Fruit fly (Drosophila melanogaster) whole organism, embryonic: Measurements from ENCODE around the gene CG43137.
A peak's percentile ranks its signal among the peaks of the same experiment; 100 is the strongest.

Experiments used
- ATbp ChIP-seq: fragments of 200-800 bp; sonication (Bioruptor generic); optimal IDR thresholded peaks from 2 replicates; lab custom pipeline; 2017; ENCODE audit warnings: missing biosample characterization, mild to moderate bottlenecking, missing genetic modification characterization, missing genetic modification reagents
- CG10462 ChIP-seq: fragments of 200-800 bp; sonication (Bioruptor generic); optimal IDR thresholded peaks from 2 replicates; lab custom pipeline; 2016; ENCODE audit warnings: missing biosample characterization, missing genetic modification characterization
- CG11456 ChIP-seq: fragments of 200-800 bp; sonication (Bioruptor generic); IDR thresholded peaks from 3 replicates; pipeline ENCODE4 v1.3.6; 2022; ENCODE audit warnings: missing biosample characterization, missing genetic modification characterization
- CG11504 ChIP-seq: fragments of 200-800 bp; sonication (Bioruptor generic); optimal IDR thresholded peaks from 3 replicates; lab custom pipeline; 2019; ENCODE audit warnings: missing biosample characterization, mild to moderate bottlenecking, missing genetic modification characterization, moderate library complexity
- CG15601 ChIP-seq: fragments of 200-800 bp; sonication (Bioruptor generic); optimal IDR thresholded peaks from 3 replicates; lab custom pipeline; 2019; ENCODE audit warnings: missing biosample characterization, mild to moderate bottlenecking, missing genetic modification characterization, moderate library complexity
- CG17385 ChIP-seq: fragments of 200-800 bp; sonication (Bioruptor generic); optimal IDR thresholded peaks from 3 replicates; lab custom pipeline; 2018; ENCODE audit warnings: missing biosample characterization, mild to moderate bottlenecking, missing genetic modification characterization
- CG18011 ChIP-seq: fragments of 200-800 bp; sonication (Bioruptor generic); optimal IDR thresholded peaks from 2 replicates; lab custom pipeline; 2017; ENCODE audit warnings: missing biosample characterization, missing genetic modification characterization, mild to moderate bottlenecking, moderate library complexity, missing genotype
- CG31388 ChIP-seq: fragments of 200-800 bp; sonication (Bioruptor generic); optimal IDR thresholded peaks from 2 replicates; lab custom pipeline; 2016; ENCODE audit warnings: missing biosample characterization, missing genetic modification characterization
- CG32772 ChIP-seq: fragments of 200-800 bp; sonication (Bioruptor generic); IDR thresholded peaks from 2 replicates; pipeline ENCODE4 v1.3.6; 2022; ENCODE audit warnings: missing biosample characterization, missing genetic modification characterization
- CG33557 ChIP-seq: fragments of 200-800 bp; sonication (Bioruptor generic); optimal IDR thresholded peaks from 2 replicates; lab custom pipeline; 2019; ENCODE audit warnings: missing biosample characterization, mild to moderate bottlenecking, missing genetic modification characterization, moderate library complexity
- CG34376 ChIP-seq: fragments of 200-800 bp; sonication (Bioruptor generic); optimal IDR thresholded peaks from 2 replicates; lab custom pipeline; 2018; ENCODE audit warnings: missing biosample characterization, mild to moderate bottlenecking, missing genetic modification characterization
- CG42726 ChIP-seq: fragments of 200-800 bp; sonication (Bioruptor generic); IDR thresholded peaks from 2 replicates; pipeline ENCODE4 v1.3.6; 2022; ENCODE audit warnings: missing biosample characterization, missing genetic modification characterization; ENCODE audit not compliant: partially characterized antibody
- CG5953 ChIP-seq: fragments of 200-800 bp; sonication (Bioruptor generic); IDR thresholded peaks from 2 replicates; pipeline ENCODE4 v1.3.6; 2022; ENCODE audit warnings: missing biosample characterization, missing genetic modification characterization
- CG7372 ChIP-seq: fragments of 200-800 bp; sonication (Bioruptor generic); IDR thresholded peaks from 2 replicates; pipeline ENCODE4 v1.3.6; 2022; ENCODE audit warnings: missing biosample characterization, missing genetic modification characterization
- CG9817 ChIP-seq: fragments of 200-800 bp; sonication (Bioruptor generic); optimal IDR thresholded peaks from 2 replicates; lab custom pipeline; 2018; ENCODE audit warnings: missing biosample characterization, mild to moderate bottlenecking, missing genetic modification characterization, moderate library complexity
- Dbx ChIP-seq: fragments of 200-800 bp; sonication (Bioruptor generic); IDR thresholded peaks from 3 replicates; pipeline ENCODE4 v1.3.6; 2022; ENCODE audit warnings: missing biosample characterization, missing genetic modification characterization
- Deaf1 ChIP-seq: fragments of 200-800 bp; optimal IDR thresholded peaks from 3 replicates; lab custom pipeline; 2019; ENCODE audit warnings: missing biosample characterization, mild to moderate bottlenecking, missing genetic modification characterization, moderate library complexity
- Dref ChIP-seq: fragments of 200-800 bp; sonication (Bioruptor generic); IDR thresholded peaks from 2 replicates; pipeline ENCODE4 v1.3.6; 2022; ENCODE audit warnings: missing biosample characterization, missing genetic modification characterization
- Fer3 ChIP-seq: fragments of 200-800 bp; sonication (Bioruptor generic); optimal IDR thresholded peaks from 2 replicates; lab custom pipeline; 2018; ENCODE audit warnings: missing biosample characterization, mild to moderate bottlenecking, missing genetic modification characterization, moderate library complexity
- GATAe ChIP-seq: fragments of 200-800 bp; sonication (Bioruptor generic); conservative IDR thresholded peaks from 2 replicates; pipeline ENCODE4 v1.3.6; 2022; ENCODE audit warnings: missing biosample characterization, missing genetic modification characterization
- Hey ChIP-seq: fragments of 200-800 bp; sonication (Bioruptor generic); optimal IDR thresholded peaks from 3 replicates; lab custom pipeline; 2018; ENCODE audit warnings: missing biosample characterization, mild to moderate bottlenecking, missing genetic modification characterization
- Med ChIP-seq: fragments of 200-800 bp; sonication (Bioruptor generic); peaks from one replicate; lab custom pipeline; 2016; ENCODE audit warnings: missing biosample characterization, missing genetic modification characterization, mild to moderate bottlenecking, inconsistent platforms, moderate library complexity
- NC2β ChIP-seq: fragments of 200-800 bp; sonication (Bioruptor generic); optimal IDR thresholded peaks from 2 replicates; lab custom pipeline; 2016; ENCODE audit warnings: missing biosample characterization, missing genetic modification characterization
- NFAT ChIP-seq: fragments of 200-800 bp; sonication (Bioruptor generic); IDR thresholded peaks from 2 replicates; pipeline ENCODE4 v1.3.6; 2022; ENCODE audit warnings: missing biosample characterization, missing genetic modification characterization
- Pdp1 ChIP-seq, 2 experiments: fragments of 200-800 bp; sonication (Bioruptor generic); optimal IDR thresholded peaks; 3 replicates each; lab custom pipeline; 2016; ENCODE audit warnings: missing biosample characterization in 2 of 2, missing genetic modification characterization in 2 of 2, mild to moderate bottlenecking in 1 of 2, moderate library complexity in 1 of 2
- Ptx1 ChIP-seq: fragments of 200-800 bp; sonication (Bioruptor generic); IDR thresholded peaks from 2 replicates; pipeline ENCODE4 v1.3.6; 2022; ENCODE audit warnings: missing biosample characterization, missing genetic modification characterization
- Sox102F ChIP-seq: fragments of 200-800 bp; sonication (Bioruptor generic); optimal IDR thresholded peaks from 2 replicates; lab custom pipeline; 2018; ENCODE audit warnings: missing biosample characterization, mild to moderate bottlenecking, missing genetic modification characterization, moderate library complexity
- Sry-δ ChIP-seq: fragments of 200-800 bp; sonication (Bioruptor generic); optimal IDR thresholded peaks from 2 replicates; lab custom pipeline; 2016; ENCODE audit warnings: missing biosample characterization, missing genetic modification characterization
- Xrp1 ChIP-seq: fragments of 200-800 bp; sonication (Bioruptor generic); IDR thresholded peaks from 2 replicates; pipeline ENCODE4 v1.3.6; 2022; ENCODE audit warnings: missing biosample characterization, missing genetic modification characterization
- bsh ChIP-seq, 2 experiments: fragments of 200-800 bp; sonication (Bioruptor generic); optimal IDR thresholded peaks; 2 replicates each; lab custom pipeline; 2017 to 2018; ENCODE audit warnings: mild to moderate bottlenecking in 2 of 2, missing biosample characterization in 2 of 2, missing genetic modification characterization in 2 of 2, moderate library complexity in 1 of 2
- caup ChIP-seq: fragments of 200-800 bp; sonication (Bioruptor generic); optimal IDR thresholded peaks from 3 replicates; lab custom pipeline; 2017; ENCODE audit warnings: missing biosample characterization, mild to moderate bottlenecking, missing genetic modification characterization, moderate library complexity; ENCODE audit not compliant: severe bottlenecking
- dysf ChIP-seq: fragments of 200-800 bp; sonication (Bioruptor generic); IDR thresholded peaks from 3 replicates; pipeline ENCODE4 v1.3.6; 2022; ENCODE audit warnings: missing biosample characterization, missing genetic modification characterization
- exex ChIP-seq: fragments of 200-800 bp; sonication (Bioruptor generic); optimal IDR thresholded peaks from 4 replicates; lab custom pipeline; 2018; ENCODE audit warnings: missing biosample characterization, mild to moderate bottlenecking, missing genetic modification characterization, moderate library complexity
- eyg ChIP-seq: fragments of 200-800 bp; sonication (Bioruptor generic); optimal IDR thresholded peaks from 3 replicates; lab custom pipeline; 2016; ENCODE audit warnings: missing biosample characterization, missing genetic modification characterization
- gcm2 ChIP-seq: fragments of 200-800 bp; sonication (Bioruptor generic); optimal IDR thresholded peaks from 2 replicates; lab custom pipeline; 2016; ENCODE audit warnings: missing biosample characterization, missing genetic modification characterization
- grn ChIP-seq: fragments of 200-800 bp; sonication (Bioruptor generic); optimal IDR thresholded peaks from 3 replicates; lab custom pipeline; 2017; ENCODE audit warnings: missing biosample characterization, missing genetic modification characterization
- hth ChIP-seq: fragments of >200 bp; optimal IDR thresholded peaks from 2 replicates; lab custom pipeline; 2017; ENCODE audit warnings: inconsistent platforms
- lab ChIP-seq: fragments of 200-800 bp; sonication (Bioruptor generic); optimal IDR thresholded peaks from 3 replicates; lab custom pipeline; 2017; ENCODE audit warnings: missing biosample characterization, missing genetic modification characterization, mild to moderate bottlenecking, moderate library complexity, missing genetic modification reagents
- lov ChIP-seq, 2 experiments: fragments of 200-800 bp in 1 of 2; fragments of >200 bp in 1 of 2; sonication (Bioruptor generic) in 1 of 2; IDR thresholded peaks in 1 of 2; optimal IDR thresholded peaks in 1 of 2; 2 replicates in 1 of 2; 3 replicates in 1 of 2; pipeline versions ENCODE4 v1.3.6 to Lab custom; 2017 to 2022; ENCODE audit warnings: missing biosample characterization in 1 of 2, missing genetic modification characterization in 1 of 2
- mirr ChIP-seq: fragments of 200-800 bp; sonication (Bioruptor generic); optimal IDR thresholded peaks from 3 replicates; lab custom pipeline; 2018; ENCODE audit warnings: missing biosample characterization, mild to moderate bottlenecking, missing genetic modification characterization
- nom ChIP-seq: fragments of 200-800 bp; sonication (Bioruptor generic); optimal IDR thresholded peaks from 2 replicates; lab custom pipeline; 2017; ENCODE audit warnings: missing biosample characterization, missing genetic modification characterization, mild to moderate bottlenecking, moderate library complexity, missing genetic modification reagents
- org-1 ChIP-seq: fragments of 200-800 bp; sonication (Bioruptor generic); optimal IDR thresholded peaks from 2 replicates; lab custom pipeline; 2017; ENCODE audit warnings: missing biosample characterization, missing genetic modification characterization
- run ChIP-seq: fragments of 200-800 bp; sonication (Bioruptor generic); optimal IDR thresholded peaks from 3 replicates; lab custom pipeline; 2018; ENCODE audit warnings: missing biosample characterization, mild to moderate bottlenecking, missing genetic modification characterization
- sd ChIP-seq: fragments of 200-800 bp; sonication (Bioruptor generic); optimal IDR thresholded peaks from 3 replicates; lab custom pipeline; 2018; ENCODE audit warnings: missing biosample characterization, mild to moderate bottlenecking, missing genetic modification characterization, moderate library complexity
- sens ChIP-seq: fragments of 200-800 bp; sonication (Bioruptor generic); peaks from one replicate; lab custom pipeline; 2016; ENCODE audit warnings: missing biosample characterization, missing genetic modification characterization
- shn ChIP-seq: fragments of 200-800 bp; sonication (Bioruptor generic); optimal IDR thresholded peaks from 3 replicates; lab custom pipeline; 2016; ENCODE audit warnings: missing biosample characterization, missing genetic modification characterization
- sima ChIP-seq: fragments of 200-800 bp; sonication (Bioruptor generic); optimal IDR thresholded peaks from 2 replicates; lab custom pipeline; 2016; ENCODE audit warnings: missing biosample characterization, missing genetic modification characterization
- tll ChIP-seq, 2 experiments: fragments of 200-800 bp in 1 of 2; fragments of >200 bp in 1 of 2; sonication (Bioruptor generic) in 1 of 2; optimal IDR thresholded peaks; 2 replicates each; lab custom pipeline; 2017 to 2019; ENCODE audit warnings: missing biosample characterization in 2 of 2, missing genetic modification characterization in 2 of 2, mild to moderate bottlenecking in 1 of 2, moderate library complexity in 1 of 2

Gene CG43137

DNA sequence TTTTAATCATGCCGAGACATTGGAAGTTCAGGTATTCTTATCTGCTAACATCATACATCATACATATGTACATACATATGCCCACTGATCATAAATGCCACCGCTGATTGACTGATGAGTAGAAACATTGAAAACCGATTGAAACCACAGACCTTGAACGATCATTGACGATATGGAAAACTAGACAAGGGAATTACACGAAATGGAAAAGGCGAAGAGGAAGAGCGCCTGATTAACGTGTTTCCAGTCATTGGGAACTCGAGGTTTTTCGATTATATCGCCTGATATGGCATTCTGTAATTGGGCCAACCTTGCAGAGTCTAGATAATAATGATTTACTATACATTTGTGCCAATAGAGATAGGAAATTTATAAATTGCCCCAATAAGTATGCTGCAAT is 19.9 kb upstream of the CG43137 start:
- peak; percentile 92 for TF ChIP-seq CG34376
- peak; percentile 32 for TF ChIP-seq run
- TF ChIP-seq mirr (GFP tag; lab: Kevin White, UChicago), result peak; percentile 96
- peak; percentile 30 for TF ChIP-seq CG15601 (tag; lab: Kevin White, UChicago)
- TF ChIP-seq NFAT (GFP tag; lab: Robert Waterston, UW), result no peak
- TF ChIP-seq grn (GFP tag; lab: Kevin White, UChicago), result peak; percentile 65
- no peak for TF ChIP-seq Ptx1
- no peak for TF ChIP-seq CG9817 (tag; lab: Kevin White, UChicago)
- TF ChIP-seq sima, result no peak
- TF ChIP-seq NC2β (GFP tag; lab: Kevin White, UChicago), result no peak
- TF ChIP-seq Dbx (GFP tag; lab: Robert Waterston, UW), result no peak
- no peak for TF ChIP-seq CG11456
- peak; percentile 4 for TF ChIP-seq sens
- peak; percentile 94 for TF ChIP-seq exex (tag; lab: Kevin White, UChicago)
- peak; percentile 61 for TF ChIP-seq CG17385
- no peak for TF ChIP-seq CG18011 (GFP tag; lab: Kevin White, UChicago)
- TF ChIP-seq lab (GFP tag; lab: Kevin White, UChicago), result peak; percentile 83
- no peak for TF ChIP-seq Dref (GFP tag; lab: Robert Waterston, UW)
- TF ChIP-seq caup (GFP tag; lab: Kevin White, UChicago), result peak; percentile 76
- TF ChIP-seq CG10462 (GFP tag; lab: Kevin White, UChicago), result no peak
- TF ChIP-seq Fer3 (tag; lab: Kevin White, UChicago), result no peak
- no peak for TF ChIP-seq CG11504 (tag; lab: Kevin White, UChicago)

DNA sequence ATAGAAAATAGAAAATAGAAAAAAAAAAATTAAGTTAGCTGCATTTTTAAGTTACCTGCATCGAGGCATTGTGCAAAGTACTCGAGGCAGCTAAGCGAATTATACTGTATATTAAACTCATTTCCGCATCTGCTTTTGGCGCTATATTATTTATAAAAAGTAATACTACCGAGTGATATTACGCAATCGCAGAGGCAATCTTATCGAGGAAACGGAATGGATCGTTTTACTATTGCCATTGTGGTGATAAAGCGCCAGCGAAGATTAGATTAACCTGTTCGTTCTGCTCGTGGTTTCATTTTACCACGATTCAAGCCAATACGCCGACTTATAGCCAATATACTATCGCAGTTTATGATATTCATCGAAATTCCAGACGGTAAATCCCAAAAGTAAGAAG is 19.3 kb upstream of the CG43137 start:
- TF ChIP-seq Pdp1 (GFP tag; optimal IDR thresholded peaks at IDR 0.05; lab: Kevin White, UChicago) (peak in 1 of 2 experiments; percentile 88), Xrp1 (GFP tag; lab: Robert Waterston, UW) (no peak), Med (GFP tag; lab: Kevin White, UChicago) (peak; percentile 24), Deaf1 (tag; lab: Kevin White, UChicago) (no peak), exex (tag; lab: Kevin White, UChicago) (peak; percentile 39), sd (peak; percentile 48), shn (GFP tag; lab: Kevin White, UChicago) (no peak), GATAe (peak; percentile 22; the same call in 1 of the 2 replicates)

dm6 chrX:5883394-5883793 is 18.4 kb upstream of the CG43137 start:
- peak; percentile 21 for TF ChIP-seq Sox102F (GFP tag; lab: Kevin White, UChicago)
- peak; percentile 79; the same call in 1 of the 2 replicates for TF ChIP-seq CG42726 (GFP tag; lab: Robert Waterston, UW)
- TF ChIP-seq CG31388 (GFP tag; lab: Kevin White, UChicago), result no peak
- no peak for TF ChIP-seq hth (lab: Kevin White, UChicago)
- no peak for TF ChIP-seq tll (GFP tag; optimal IDR thresholded peaks at IDR 0.05; lab: Kevin White, UChicago)
- peak; percentile 40; the same call in 2 of the 3 replicates for TF ChIP-seq dysf (GFP tag; lab: Robert Waterston, UW)
- TF ChIP-seq lov (optimal IDR thresholded peaks at IDR 0.05; lab: Kevin White, UChicago), result no peak
- no peak for TF ChIP-seq lov (GFP tag; IDR thresholded peaks at IDR 0.05; lab: Robert Waterston, UW)
- no peak for TF ChIP-seq CG32772 (GFP tag; lab: Robert Waterston, UW)
- TF ChIP-seq bsh (GFP tag; optimal IDR thresholded peaks at IDR 0.05; lab: Kevin White, UChicago), result peak in 1 of 2 experiments; percentile 25
- TF ChIP-seq Hey (tag; lab: Kevin White, UChicago), result no peak
- TF ChIP-seq CG33557, result no peak
- peak; percentile 38 for TF ChIP-seq Sry-δ (GFP tag; lab: Kevin White, UChicago)
- TF ChIP-seq eyg (GFP tag; lab: Kevin White, UChicago), result no peak
- no peak for TF ChIP-seq CG17385
- TF ChIP-seq org-1, result no peak
- TF ChIP-seq CG7372, result no peak
- no peak for TF ChIP-seq ATbp
- no peak for TF ChIP-seq nom (GFP tag; lab: Kevin White, UChicago)
- TF ChIP-seq CG5953, result no peak
- TF ChIP-seq NC2β (GFP tag; lab: Kevin White, UChicago), result peak; percentile 33
- TF ChIP-seq gcm2 (GFP tag; lab: Kevin White, UChicago), result no peak
